Fruit fly (Drosophila melanogaster) whole organism, embryonic: Measurements from ENCODE around the gene Naxe.
A peak's percentile ranks its signal among the peaks of the same experiment; 100 is the strongest.

Source experiments
- CG12391 ChIP-seq: fragments of 200-800 bp; sonication (Bioruptor generic); optimal IDR thresholded peaks from 3 replicates; lab custom pipeline; 2018; ENCODE audit warnings: missing biosample characterization, mild to moderate bottlenecking, missing genetic modification characterization, moderate library complexity
- CG15269 ChIP-seq: fragments of 200-800 bp; sonication (Bioruptor generic); optimal IDR thresholded peaks from 2 replicates; lab custom pipeline; 2018; ENCODE audit warnings: missing biosample characterization, mild to moderate bottlenecking, missing genetic modification characterization, moderate library complexity
- CG1529 ChIP-seq: fragments of 200-800 bp; sonication (Bioruptor generic); optimal IDR thresholded peaks from 3 replicates; lab custom pipeline; 2018; ENCODE audit warnings: missing biosample characterization, missing genetic modification characterization
- CG1603 ChIP-seq: fragments of 200-800 bp; sonication (Bioruptor generic); optimal IDR thresholded peaks from 2 replicates; lab custom pipeline; 2019; ENCODE audit warnings: missing biosample characterization, mild to moderate bottlenecking, missing genetic modification characterization, moderate library complexity
- CG17359 ChIP-seq: fragments of 200-800 bp; sonication (Bioruptor generic); optimal IDR thresholded peaks from 3 replicates; lab custom pipeline; 2018; ENCODE audit warnings: missing biosample characterization, mild to moderate bottlenecking, missing genetic modification characterization, moderate library complexity
- CG1832 ChIP-seq: fragments of 200-800 bp; sonication (Bioruptor generic); optimal IDR thresholded peaks from 2 replicates; lab custom pipeline; 2017; ENCODE audit warnings: missing biosample characterization, mild to moderate bottlenecking, missing genetic modification characterization, inconsistent platforms
- CG2678 ChIP-seq: fragments of 200-800 bp; sonication (Bioruptor generic); optimal IDR thresholded peaks from 3 replicates; lab custom pipeline; 2019; ENCODE audit warnings: missing biosample characterization, mild to moderate bottlenecking, missing genetic modification characterization, moderate library complexity
- CG2875 ChIP-seq: fragments of 200-800 bp; sonication (Bioruptor generic); optimal IDR thresholded peaks from 2 replicates; lab custom pipeline; 2017; ENCODE audit warnings: missing biosample characterization, mild to moderate bottlenecking, missing genetic modification characterization, missing genetic modification reagents
- CG31441 ChIP-seq: fragments of 200-800 bp; sonication (Bioruptor generic); IDR thresholded peaks from 2 replicates; pipeline ENCODE4 v1.3.6; 2022; ENCODE audit warnings: missing biosample characterization, missing genetic modification characterization
- CG4820 ChIP-seq: fragments of 200-800 bp; sonication (Bioruptor generic); optimal IDR thresholded peaks from 3 replicates; lab custom pipeline; 2016; ENCODE audit warnings: missing biosample characterization, missing genetic modification characterization
- CG6654 ChIP-seq: fragments of 200-800 bp; sonication (Bioruptor generic); optimal IDR thresholded peaks from 2 replicates; lab custom pipeline; 2017; ENCODE audit warnings: missing biosample characterization, mild to moderate bottlenecking, missing genetic modification characterization
- CG7556 ChIP-seq: fragments of 200-800 bp; sonication (Bioruptor generic); optimal IDR thresholded peaks from 2 replicates; lab custom pipeline; 2017; ENCODE audit warnings: missing biosample characterization, mild to moderate bottlenecking, missing genetic modification characterization
- CG7839 ChIP-seq: fragments of 200-800 bp; sonication (Bioruptor generic); optimal IDR thresholded peaks from 3 replicates; lab custom pipeline; 2018; ENCODE audit warnings: missing biosample characterization, mild to moderate bottlenecking, missing genetic modification characterization, moderate library complexity
- CG9932 ChIP-seq: fragments of 200-800 bp; sonication (Bioruptor generic); IDR thresholded peaks from 2 replicates; pipeline ENCODE4 v1.3.6; 2022; ENCODE audit warnings: missing biosample characterization, missing genetic modification characterization
- CrebB ChIP-seq: fragments of 200-800 bp; sonication (Bioruptor generic); optimal IDR thresholded peaks from 3 replicates; lab custom pipeline; 2018; ENCODE audit warnings: missing biosample characterization, mild to moderate bottlenecking, missing genetic modification characterization
- D ChIP-seq, 2 experiments: fragments of 200-800 bp in 1 of 2; fragments of >200 bp in 1 of 2; sonication (Bioruptor generic) in 1 of 2; optimal IDR thresholded peaks; 2 replicates in 1 of 2; 3 replicates in 1 of 2; lab custom pipeline; 2017; ENCODE audit warnings: mild to moderate bottlenecking in 1 of 2, missing biosample characterization in 1 of 2, missing genetic modification characterization in 1 of 2, missing genetic modification reagents in 1 of 2
- Dad ChIP-seq: fragments of 200-800 bp; sonication (Bioruptor generic); optimal IDR thresholded peaks from 3 replicates; lab custom pipeline; 2016; ENCODE audit warnings: missing biosample characterization, missing genetic modification characterization
- Gsc ChIP-seq: fragments of 200-800 bp; sonication (Bioruptor generic); IDR thresholded peaks from 2 replicates; pipeline ENCODE4 v1.3.6; 2022; ENCODE audit warnings: missing biosample characterization, missing genetic modification characterization
- Hey ChIP-seq: fragments of 200-800 bp; sonication (Bioruptor generic); optimal IDR thresholded peaks from 3 replicates; lab custom pipeline; 2018; ENCODE audit warnings: missing biosample characterization, mild to moderate bottlenecking, missing genetic modification characterization
- Lpt ChIP-seq: fragments of >200 bp; optimal IDR thresholded peaks from 2 replicates; lab custom pipeline; 2018; ENCODE audit warnings: missing biosample characterization, missing genetic modification characterization
- MTF-1 ChIP-seq: fragments of 200-800 bp; sonication (Bioruptor generic); optimal IDR thresholded peaks from 2 replicates; lab custom pipeline; 2018; ENCODE audit warnings: missing biosample characterization, mild to moderate bottlenecking, missing genetic modification characterization, borderline replicate concordance
- Nf-YA ChIP-seq: fragments of 200-800 bp; sonication (Bioruptor generic); IDR thresholded peaks from 2 replicates; pipeline ENCODE4 v1.3.6; 2022; ENCODE audit warnings: missing biosample characterization, missing genetic modification characterization
- Nf-YB ChIP-seq: fragments of 200-800 bp; sonication (Bioruptor generic); optimal IDR thresholded peaks from 3 replicates; lab custom pipeline; 2019; ENCODE audit warnings: missing biosample characterization, mild to moderate bottlenecking, missing genetic modification characterization, moderate library complexity
- Oli ChIP-seq: fragments of 200-800 bp; sonication (Bioruptor generic); optimal IDR thresholded peaks from 2 replicates; lab custom pipeline; 2018; ENCODE audit warnings: missing biosample characterization, mild to moderate bottlenecking, missing genetic modification characterization, moderate library complexity
- Ssrp ChIP-seq: fragments of 200-800 bp; sonication (Bioruptor generic); optimal IDR thresholded peaks from 2 replicates; lab custom pipeline; 2018; ENCODE audit warnings: missing biosample characterization, mild to moderate bottlenecking, missing genetic modification characterization, moderate library complexity
- Xrp1 ChIP-seq: fragments of 200-800 bp; sonication (Bioruptor generic); IDR thresholded peaks from 2 replicates; pipeline ENCODE4 v1.3.6; 2022; ENCODE audit warnings: missing biosample characterization, missing genetic modification characterization
- az2 ChIP-seq: fragments of 200-800 bp; sonication (Bioruptor generic); optimal IDR thresholded peaks from 3 replicates; lab custom pipeline; 2016; ENCODE audit warnings: missing biosample characterization, missing genetic modification characterization
- crol ChIP-seq: fragments of 200-800 bp; sonication (Bioruptor generic); IDR thresholded peaks from 2 replicates; pipeline ENCODE4 v1.3.6; 2022; ENCODE audit warnings: missing biosample characterization, missing genetic modification characterization
- crp ChIP-seq, 2 experiments: fragments of 200-800 bp; sonication (Bioruptor generic); optimal IDR thresholded peaks; 2 replicates in 1 of 2; 3 replicates in 1 of 2; lab custom pipeline; 2017; ENCODE audit warnings: missing biosample characterization in 2 of 2, missing genetic modification characterization in 2 of 2, mild to moderate bottlenecking in 1 of 2, moderate library complexity in 1 of 2
- eve ChIP-seq, 2 experiments: fragments of >200 bp; optimal IDR thresholded peaks; 2 replicates each; lab custom pipeline; 2017; ENCODE audit warnings: missing biosample characterization in 2 of 2, missing genetic modification characterization in 2 of 2
- fd96Cb ChIP-seq: fragments of 200-800 bp; sonication (Bioruptor generic); optimal IDR thresholded peaks from 2 replicates; lab custom pipeline; 2018; ENCODE audit warnings: missing biosample characterization, mild to moderate bottlenecking, missing genetic modification characterization, moderate library complexity
- gem ChIP-seq: fragments of 200-800 bp; sonication (Bioruptor generic); optimal IDR thresholded peaks from 2 replicates; lab custom pipeline; 2019; ENCODE audit warnings: missing biosample characterization, mild to moderate bottlenecking, missing genetic modification characterization, moderate library complexity
- kni ChIP-seq: fragments of 200-800 bp; sonication (Bioruptor generic); optimal IDR thresholded peaks from 3 replicates; lab custom pipeline; 2017; ENCODE audit warnings: mild to moderate bottlenecking, missing biosample characterization, missing genetic modification reagents, missing genetic modification characterization
- lab ChIP-seq: fragments of 200-800 bp; sonication (Bioruptor generic); optimal IDR thresholded peaks from 3 replicates; lab custom pipeline; 2017; ENCODE audit warnings: missing biosample characterization, missing genetic modification characterization, mild to moderate bottlenecking, moderate library complexity, missing genetic modification reagents
- lmd ChIP-seq: fragments of 200-800 bp; sonication (Bioruptor generic); IDR thresholded peaks from 2 replicates; pipeline ENCODE4 v1.3.6; 2022; ENCODE audit warnings: missing biosample characterization, missing genetic modification characterization
- nmo ChIP-seq: fragments of 200-800 bp; sonication (Bioruptor generic); optimal IDR thresholded peaks from 2 replicates; lab custom pipeline; 2018; ENCODE audit warnings: missing biosample characterization, mild to moderate bottlenecking, missing genetic modification characterization, moderate library complexity
- org-1 ChIP-seq: fragments of 200-800 bp; sonication (Bioruptor generic); optimal IDR thresholded peaks from 2 replicates; lab custom pipeline; 2017; ENCODE audit warnings: missing biosample characterization, missing genetic modification characterization
- pfk ChIP-seq: fragments of 200-800 bp; sonication (Bioruptor generic); optimal IDR thresholded peaks from 2 replicates; lab custom pipeline; 2018; ENCODE audit warnings: missing biosample characterization, mild to moderate bottlenecking, missing genetic modification characterization, moderate library complexity
- row ChIP-seq: fragments of 200-800 bp; sonication (Bioruptor generic); IDR thresholded peaks from 3 replicates; pipeline ENCODE4 v1.3.6; 2022; ENCODE audit warnings: missing biosample characterization, missing genetic modification characterization
- sim ChIP-seq: fragments of 200-800 bp; sonication (Bioruptor generic); IDR thresholded peaks from 2 replicates; pipeline ENCODE4 v1.3.6; 2022; ENCODE audit warnings: missing biosample characterization, missing genetic modification characterization
- trem ChIP-seq: fragments of 200-800 bp; optimal IDR thresholded peaks from 3 replicates; lab custom pipeline; 2019; ENCODE audit warnings: missing biosample characterization, mild to moderate bottlenecking, missing genetic modification characterization, moderate library complexity
- z ChIP-seq: fragments of 200-800 bp; sonication (Bioruptor generic); IDR thresholded peaks from 3 replicates; pipeline ENCODE4 v1.3.6; 2022; ENCODE audit warnings: missing biosample characterization, missing genetic modification characterization

The Naxe gene

dm6 chrX:10113910-10114790 is 28.2 kb upstream of the Naxe start (continued):
- no peak for TF ChIP-seq Gsc
- TF ChIP-seq Hey (tag; lab: Kevin White, UChicago): no peak
- TF ChIP-seq z (GFP tag; lab: Robert Waterston, UW): no peak
- no peak for TF ChIP-seq CG6654 (GFP tag; lab: Kevin White, UChicago)
- TF ChIP-seq az2 (GFP tag; lab: Kevin White, UChicago): peak; percentile 24
- TF ChIP-seq lmd (GFP tag; lab: Robert Waterston, UW): no peak
- TF ChIP-seq MTF-1 (GFP tag; lab: Kevin White, UChicago): no peak
- TF ChIP-seq D (optimal IDR thresholded peaks at IDR 0.05; lab: Kevin White, UChicago): no peak
- peak; percentile 71 for TF ChIP-seq D (GFP tag; optimal IDR thresholded peaks at IDR 0.05; lab: Kevin White, UChicago)
- TF ChIP-seq gem (tag; lab: Kevin White, UChicago): peak; percentile 54
- TF ChIP-seq Xrp1 (GFP tag; lab: Robert Waterston, UW): peak; percentile 25; the same call in 1 of the 2 replicates
- peak; percentile 43 for TF ChIP-seq CG12391 (tag; lab: Kevin White, UChicago)
- TF ChIP-seq crp (GFP tag; optimal IDR thresholded peaks at IDR 0.05; lab: Kevin White, UChicago): no peak
- TF ChIP-seq CG31441: peak; percentile 40; the same call in 1 of the 2 replicates
- peak; percentile 44 for TF ChIP-seq kni (GFP tag; lab: Kevin White, UChicago)
- no peak for TF ChIP-seq CG1832 (GFP tag; lab: Kevin White, UChicago)
- peak; percentile 11 for TF ChIP-seq CG1529 (GFP tag; lab: Kevin White, UChicago)
- peak; percentile 57 for TF ChIP-seq CG1603 (tag; lab: Kevin White, UChicago)
- TF ChIP-seq CG4820 (GFP tag; lab: Kevin White, UChicago): peak; percentile 15
- 0 out of 2 replicates have a peak, but pooled peaks have one; percentile 14 for TF ChIP-seq sim (GFP tag; lab: Robert Waterston, UW)
- peak; percentile 12 for TF ChIP-seq CG2875 (GFP tag; lab: Kevin White, UChicago)
- TF ChIP-seq row (GFP tag; lab: Robert Waterston, UW): 0 out of 3 replicates have a peak, but pooled peaks have one; percentile 9
- no peak for TF ChIP-seq Nf-YB (GFP tag; lab: Kevin White, UChicago)
- TF ChIP-seq crol (GFP tag; lab: Robert Waterston, UW): no peak
- TF ChIP-seq CG9932: no peak
- peak; percentile 4 for TF ChIP-seq CG7839 (tag; lab: Kevin White, UChicago)
- peak in 1 of 2 experiments; percentile 65 for TF ChIP-seq eve (GFP tag; optimal IDR thresholded peaks at IDR 0.05; lab: Kevin White, UChicago)
- peak; percentile 14 for TF ChIP-seq CG17359
- TF ChIP-seq Lpt: no peak
- no peak for TF ChIP-seq CG15269 (tag; lab: Kevin White, UChicago)
- peak; percentile 29 for TF ChIP-seq fd96Cb (tag; lab: Kevin White, UChicago)
- peak; percentile 47 for TF ChIP-seq Ssrp
- peak; percentile 11 for TF ChIP-seq trem
- peak; percentile 28 for TF ChIP-seq CG2678
- peak; percentile 47 for TF ChIP-seq nmo
- TF ChIP-seq Oli (tag; lab: Kevin White, UChicago): peak; percentile 38
- TF ChIP-seq CrebB: no peak
- TF ChIP-seq CG7556: peak; percentile 13
- TF ChIP-seq Dad (GFP tag; lab: Kevin White, UChicago): no peak
- no peak for TF ChIP-seq org-1 (GFP tag; lab: Kevin White, UChicago)
- no peak for TF ChIP-seq pfk (GFP tag; lab: Kevin White, UChicago)
- TF ChIP-seq Nf-YA: no peak
- no peak for TF ChIP-seq lab (GFP tag; lab: Kevin White, UChicago)
